Worm (Caenorhabditis elegans): Measurements from ENCODE around the gene str-196.

ce11 chrV:464800-465199 lies 26.7 kb upstream of the str-196 start, which contains the start of gene nhr-201:
- TF ChIP-seq nhr-12 (tag; optimal IDR thresholded peaks at IDR 0.05), result no peak
- TF ChIP-seq elt-3 (tag; optimal IDR thresholded peaks at IDR 0.05), result no peak
- TF ChIP-seq ztf-11 (tag; optimal IDR thresholded peaks at IDR 0.05), result no peak

Measured in whole organism, mixed stage, embryonic.